Fruit fly (Drosophila melanogaster): ENCODE data around the gene dop.

DNA sequence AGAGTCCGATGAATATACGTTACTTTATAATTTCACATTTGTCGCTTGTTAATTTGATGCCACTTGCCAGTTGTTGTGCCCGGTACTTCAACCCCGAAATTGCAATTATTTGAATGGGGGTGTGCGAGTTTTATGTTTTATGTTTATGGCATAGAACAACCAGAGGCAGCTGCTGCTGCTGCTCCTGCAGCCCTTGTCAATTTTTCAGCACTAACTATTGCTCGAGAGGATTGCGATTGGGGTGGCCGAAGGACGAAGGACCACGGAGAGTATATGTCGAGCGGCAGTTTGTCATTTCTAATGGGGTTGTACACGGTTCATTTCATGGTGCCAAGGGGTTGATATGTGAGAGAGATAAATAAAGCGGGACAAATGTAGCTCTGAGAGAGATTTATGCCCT, 58.3 kb downstream of the dop start:
- no peak for TF ChIP-seq fd96Ca (GFP tag; IDR thresholded peaks at IDR 0.05)
- TF ChIP-seq CG17806 (tag; optimal IDR thresholded peaks at IDR 0.05), result no peak
- TF ChIP-seq CG8159 (tag; optimal IDR thresholded peaks at IDR 0.05), result no peak
- TF ChIP-seq CG13204 (GFP tag; optimal IDR thresholded peaks at IDR 0.05), result no peak
- TF ChIP-seq Snoo (tag; optimal IDR thresholded peaks at IDR 0.05), result no peak
- TF ChIP-seq D1 (tag; optimal IDR thresholded peaks at IDR 0.05), result no peak
- TF ChIP-seq Pif1A (GFP tag; optimal IDR thresholded peaks at IDR 0.05), result no peak

Data from whole organism, pupa.